Fruit fly (Drosophila melanogaster): ENCODE results near the gene spel1.

- TF ChIP-seq CG8478 (optimal IDR thresholded peaks at IDR 0.05) (no peak), CTCF (optimal IDR thresholded peaks at IDR 0.05) (no peak)
Observed at dm6 chr2L:14376484-14377254, 14.8 kb downstream of the spel1 start.
